Fruit fly (Drosophila melanogaster) whole organism, prepupa: Measurements from ENCODE around the gene mub.

Experiments
- Blimp-1 ChIP-seq: fragments of 200-800 bp; sonication (Bioruptor generic); optimal IDR thresholded peaks from 3 replicates; lab custom pipeline; 2017; ENCODE audit warnings: missing biosample characterization, missing genetic modification characterization, mild to moderate bottlenecking, moderate library complexity, missing genetic modification reagents
- CG10631 ChIP-seq: fragments of 200-800 bp; sonication (Bioruptor generic); optimal IDR thresholded peaks from 2 replicates; lab custom pipeline; 2016; ENCODE audit warnings: missing biosample characterization, missing genetic modification characterization
- CG10669 ChIP-seq: fragments of 200-800 bp; sonication (Bioruptor generic); optimal IDR thresholded peaks from 3 replicates; lab custom pipeline; 2018; ENCODE audit warnings: missing biosample characterization, mild to moderate bottlenecking, missing genetic modification characterization, moderate library complexity
- CG11294 ChIP-seq: fragments of 200-800 bp; sonication (Bioruptor generic); IDR thresholded peaks from 2 replicates; pipeline ENCODE4 v1.3.6; 2022; ENCODE audit warnings: missing biosample characterization, missing genetic modification characterization
- CG11762 ChIP-seq: fragments of 200-800 bp; sonication (Bioruptor generic); optimal IDR thresholded peaks from 3 replicates; lab custom pipeline; 2016; ENCODE audit warnings: missing biosample characterization, missing genetic modification characterization; ENCODE audit not compliant: insufficient read depth
- CG1621 ChIP-seq: fragments of 200-800 bp; sonication (Bioruptor generic); optimal IDR thresholded peaks from 3 replicates; lab custom pipeline; 2018; ENCODE audit warnings: missing biosample characterization, mild to moderate bottlenecking, missing genetic modification characterization
- CG16779 ChIP-seq: fragments of 200-800 bp; sonication (Bioruptor generic); optimal IDR thresholded peaks from 3 replicates; lab custom pipeline; 2017; ENCODE audit warnings: missing biosample characterization, mild to moderate bottlenecking, missing genetic modification characterization
- CG31627 ChIP-seq: fragments of 200-800 bp; sonication (Bioruptor generic); optimal IDR thresholded peaks from 3 replicates; lab custom pipeline; 2016; ENCODE audit warnings: missing biosample characterization, missing genetic modification characterization
- CG34406 ChIP-seq: fragments of 200-800 bp; sonication (Bioruptor generic); optimal IDR thresholded peaks from 3 replicates; lab custom pipeline; 2016; ENCODE audit warnings: missing biosample characterization, missing genetic modification characterization
- CG3919 ChIP-seq: fragments of 200-800 bp; sonication (Bioruptor generic); optimal IDR thresholded peaks from 3 replicates; lab custom pipeline; 2016; ENCODE audit warnings: missing biosample characterization, missing genetic modification characterization
- CG6163 ChIP-seq: fragments of 200-800 bp; sonication (Bioruptor generic); IDR thresholded peaks from 3 replicates; pipeline ENCODE4 v1.3.6; 2022; ENCODE audit warnings: missing biosample characterization, missing genetic modification characterization
- CG6276 ChIP-seq: fragments of 200-800 bp; sonication (Bioruptor generic); optimal IDR thresholded peaks from 2 replicates; lab custom pipeline; 2017; ENCODE audit warnings: missing biosample characterization, mild to moderate bottlenecking, missing genetic modification characterization
- CG6792 ChIP-seq: fragments of 200-800 bp; sonication (Bioruptor generic); optimal IDR thresholded peaks from 3 replicates; lab custom pipeline; 2016; ENCODE audit warnings: missing biosample characterization, missing genetic modification characterization
- CG6808 ChIP-seq: fragments of 200-800 bp; sonication (Bioruptor generic); optimal IDR thresholded peaks from 3 replicates; lab custom pipeline; 2017; ENCODE audit warnings: missing biosample characterization, missing genetic modification characterization, mild to moderate bottlenecking, moderate library complexity, missing genetic modification reagents
- CG6854 ChIP-seq: fragments of 200-800 bp; sonication (Bioruptor generic); optimal IDR thresholded peaks from 2 replicates; lab custom pipeline; 2017; ENCODE audit warnings: missing biosample characterization, mild to moderate bottlenecking, missing genetic modification characterization
- CG7368 ChIP-seq: fragments of 200-800 bp; sonication (Bioruptor generic); optimal IDR thresholded peaks from 3 replicates; lab custom pipeline; 2016; ENCODE audit warnings: missing biosample characterization, missing genetic modification characterization
- CG8119 ChIP-seq: fragments of 200-800 bp; sonication (Bioruptor generic); IDR thresholded peaks from 3 replicates; pipeline ENCODE4 v1.3.6; 2022; ENCODE audit warnings: missing biosample characterization, missing genetic modification characterization
- CG8319 ChIP-seq: fragments of 200-800 bp; sonication (Bioruptor generic); optimal IDR thresholded peaks from 3 replicates; lab custom pipeline; 2016; ENCODE audit warnings: missing biosample characterization, missing genetic modification characterization
- CG9139 ChIP-seq: fragments of 200-800 bp; sonication (Bioruptor generic); optimal IDR thresholded peaks from 3 replicates; lab custom pipeline; 2017; ENCODE audit warnings: missing biosample characterization, mild to moderate bottlenecking, missing genetic modification characterization
- Eip78C ChIP-seq: fragments of 200-800 bp; sonication (Bioruptor generic); peaks from one replicate; lab custom pipeline; 2016; ENCODE audit warnings: missing biosample characterization, missing genetic modification characterization
- Eip93F ChIP-seq: fragments of 200-800 bp; sonication (Bioruptor generic); optimal IDR thresholded peaks from 2 replicates; lab custom pipeline; 2016; ENCODE audit warnings: missing biosample characterization, mild to moderate bottlenecking, missing genetic modification characterization
- Ets21C ChIP-seq: fragments of 200-800 bp; sonication (Bioruptor generic); optimal IDR thresholded peaks from 3 replicates; lab custom pipeline; 2016; ENCODE audit warnings: missing biosample characterization, missing genetic modification characterization
- Ets96B ChIP-seq: fragments of 200-800 bp; optimal IDR thresholded peaks from 2 replicates; lab custom pipeline; 2019; ENCODE audit warnings: missing biosample characterization, mild to moderate bottlenecking, missing genetic modification characterization, moderate library complexity
- Hr38 ChIP-seq: sonication (Bioruptor generic); optimal IDR thresholded peaks from 2 replicates; lab custom pipeline; 2016; ENCODE audit warnings: missing biosample characterization, missing genetic modification characterization
- Hr39 ChIP-seq: fragments of 200-800 bp; sonication (Bioruptor generic); optimal IDR thresholded peaks from 2 replicates; lab custom pipeline; 2016; ENCODE audit warnings: missing biosample characterization, missing genetic modification characterization
- Hr4 ChIP-seq: fragments of 200-800 bp; sonication (Bioruptor generic); optimal IDR thresholded peaks from 3 replicates; lab custom pipeline; 2016; ENCODE audit warnings: missing biosample characterization, missing genetic modification characterization
- Lpt ChIP-seq: fragments of 200-800 bp; sonication (Bioruptor generic); optimal IDR thresholded peaks from 3 replicates; lab custom pipeline; 2016; ENCODE audit warnings: missing biosample characterization, missing genetic modification characterization
- Met ChIP-seq: fragments of 200-800 bp; sonication (Bioruptor generic); optimal IDR thresholded peaks from 3 replicates; lab custom pipeline; 2016; ENCODE audit warnings: missing biosample characterization, missing genetic modification characterization
- Smox ChIP-seq: fragments of 200-800 bp; sonication (Bioruptor generic); optimal IDR thresholded peaks from 3 replicates; lab custom pipeline; 2016; ENCODE audit warnings: missing biosample characterization, missing genetic modification characterization
- Sox102F ChIP-seq: fragments of 200-800 bp; sonication (Bioruptor generic); optimal IDR thresholded peaks from 2 replicates; lab custom pipeline; 2016; ENCODE audit warnings: missing biosample characterization, mild to moderate bottlenecking, missing genetic modification characterization
- Sox15 ChIP-seq: fragments of 200-800 bp; sonication (Bioruptor generic); optimal IDR thresholded peaks from 3 replicates; lab custom pipeline; 2016; ENCODE audit warnings: missing biosample characterization, missing genetic modification characterization
- achi ChIP-seq: fragments of 200-800 bp; sonication (Bioruptor generic); optimal IDR thresholded peaks from 3 replicates; lab custom pipeline; 2016; ENCODE audit warnings: missing biosample characterization, missing genetic modification characterization
- acj6 ChIP-seq: fragments of 200-800 bp; sonication (Bioruptor generic); optimal IDR thresholded peaks from 3 replicates; lab custom pipeline; 2016; ENCODE audit warnings: missing biosample characterization, missing genetic modification characterization
- cyc ChIP-seq: fragments of 200-800 bp; sonication (Bioruptor generic); optimal IDR thresholded peaks from 3 replicates; lab custom pipeline; 2016; ENCODE audit warnings: missing biosample characterization, missing genetic modification characterization
- dac ChIP-seq: fragments of 200-800 bp; sonication (Bioruptor generic); optimal IDR thresholded peaks from 2 replicates; lab custom pipeline; 2017; ENCODE audit warnings: missing biosample characterization, mild to moderate bottlenecking, missing genetic modification characterization
- dsx ChIP-seq: fragments of 200-800 bp; optimal IDR thresholded peaks from 3 replicates; lab custom pipeline; 2019; ENCODE audit warnings: missing biosample characterization, mild to moderate bottlenecking, missing genetic modification characterization, moderate library complexity; ENCODE audit not compliant: poor library complexity, severe bottlenecking
- eg ChIP-seq: fragments of 200-800 bp; sonication (Bioruptor generic); IDR thresholded peaks from 3 replicates; pipeline ENCODE4 v1.3.6; 2022; ENCODE audit warnings: missing biosample characterization, missing genetic modification characterization
- esn ChIP-seq: fragments of 200-800 bp; sonication (Bioruptor generic); optimal IDR thresholded peaks from 2 replicates; lab custom pipeline; 2016; ENCODE audit warnings: missing biosample characterization, mild to moderate bottlenecking, missing genetic modification characterization, moderate library complexity
- fd59A ChIP-seq: fragments of 200-800 bp; sonication (Bioruptor generic); optimal IDR thresholded peaks from 2 replicates; lab custom pipeline; 2017; ENCODE audit warnings: missing biosample characterization, mild to moderate bottlenecking, missing genetic modification characterization, missing genetic modification reagents
- fkh ChIP-seq: fragments of 200-800 bp; sonication (Bioruptor generic); optimal IDR thresholded peaks from 3 replicates; lab custom pipeline; 2017; ENCODE audit warnings: missing biosample characterization, mild to moderate bottlenecking, missing genetic modification characterization, moderate library complexity
- pdm3 ChIP-seq: fragments of 200-800 bp; sonication (Bioruptor generic); optimal IDR thresholded peaks from 3 replicates; lab custom pipeline; 2016; ENCODE audit warnings: missing biosample characterization, missing genetic modification characterization
- salr ChIP-seq, 2 experiments: fragments of 200-800 bp; sonication (Bioruptor generic); optimal IDR thresholded peaks; 3 replicates each; lab custom pipeline; 2016 to 2018; ENCODE audit warnings: missing biosample characterization in 2 of 2, missing genetic modification characterization in 2 of 2, mild to moderate bottlenecking in 1 of 2
- ss ChIP-seq, 2 experiments: fragments of 200-800 bp; sonication (Bioruptor generic); optimal IDR thresholded peaks; 2 replicates in 1 of 2; 3 replicates in 1 of 2; lab custom pipeline; 2017 to 2018; ENCODE audit warnings: mild to moderate bottlenecking in 2 of 2, missing biosample characterization in 2 of 2, missing genetic modification characterization in 2 of 2, moderate library complexity in 1 of 2
- svp ChIP-seq: fragments of 200-800 bp; sonication (Bioruptor generic); peaks from one replicate; lab custom pipeline; 2016; ENCODE audit warnings: missing biosample characterization, missing genetic modification characterization
- topi ChIP-seq: fragments of 200-800 bp; sonication (Bioruptor generic); optimal IDR thresholded peaks from 3 replicates; lab custom pipeline; 2016; ENCODE audit warnings: missing biosample characterization, missing genetic modification characterization

mub gene

dm6 chr3L:21813598-21813997 is 31.0 kb upstream of the mub start, which contains the start of gene CG43895:
Gene CG43895 (minus strand): TSS chr3L:21813698.
- no peak for TF ChIP-seq Sox15
- TF ChIP-seq CG16779 (tag; lab: Kevin White, UChicago) = no peak
- TF ChIP-seq Sox102F = no peak
- no peak for TF ChIP-seq CG11294
- TF ChIP-seq Smox (GFP tag; lab: Kevin White, UChicago) = no peak
- TF ChIP-seq Eip93F (GFP tag; lab: Kevin White, UChicago) = no peak
- TF ChIP-seq Hr38 (GFP tag; lab: Kevin White, UChicago) = no peak
- TF ChIP-seq esn (GFP tag; lab: Kevin White, UChicago) = no peak
- TF ChIP-seq CG8319 (GFP tag; lab: Kevin White, UChicago) = no peak
- no peak for TF ChIP-seq CG6276
- no peak for TF ChIP-seq svp
- no peak for TF ChIP-seq CG6808 (GFP tag; lab: Kevin White, UChicago)
- TF ChIP-seq, all 60 proteins: peak for 0

- TF ChIP-seq ss (GFP tag; optimal IDR thresholded peaks at IDR 0.05; lab: Kevin White, UChicago) = peak in 1 of 2 experiments; percentile 64
- no peak for TF ChIP-seq dac (GFP tag; lab: Kevin White, UChicago)
Measured at dm6 chr3L:21818701-21819100, 25.9 kb upstream of the mub start.

dm6 chr3L:21819497-21819896 is 25.1 kb upstream of the mub start:
- no peak for TF ChIP-seq CG10631 (GFP tag; lab: Kevin White, UChicago)
- no peak for TF ChIP-seq CG3919 (GFP tag; lab: Kevin White, UChicago)
- TF ChIP-seq Eip93F (GFP tag; lab: Kevin White, UChicago) = no peak
- no peak for TF ChIP-seq CG11294
- no peak for TF ChIP-seq CG9139 (GFP tag; lab: Kevin White, UChicago)
- TF ChIP-seq Hr39 (GFP tag; lab: Kevin White, UChicago) = no peak
- no peak for TF ChIP-seq eg (GFP tag; lab: Robert Waterston, UW)
- TF ChIP-seq CG8319 (GFP tag; lab: Kevin White, UChicago) = no peak
- no peak for TF ChIP-seq CG10669
- no peak for TF ChIP-seq CG34406 (GFP tag; lab: Kevin White, UChicago)
- no peak for TF ChIP-seq Sox15
- TF ChIP-seq CG8119 = no peak
- no peak for TF ChIP-seq Hr4
- no peak for TF ChIP-seq CG6792 (GFP tag; lab: Kevin White, UChicago)
- TF ChIP-seq CG6163 (GFP tag; lab: Robert Waterston, UW) = no peak
- TF ChIP-seq CG31627 (GFP tag; lab: Kevin White, UChicago) = no peak
- no peak for TF ChIP-seq Ets96B (tag; lab: Kevin White, UChicago)
- no peak for TF ChIP-seq fd59A (GFP tag; lab: Kevin White, UChicago)
- TF ChIP-seq CG16779 (tag; lab: Kevin White, UChicago) = no peak
- TF ChIP-seq, all 60 proteins: peak for 0

dm6 chr3L:21821780-21822179 is 22.8 kb upstream of the mub start, which contains the start of gene CycH:
Gene CycH (plus strand): TSS chr3L:21821997.
- TF ChIP-seq CG11762 (GFP tag; lab: Kevin White, UChicago) (no peak), achi (GFP tag; lab: Kevin White, UChicago) (peak; percentile 14), Hr39 (GFP tag; lab: Kevin White, UChicago) (peak; percentile 39), Blimp-1 (GFP tag; lab: Kevin White, UChicago) (no peak), pdm3 (peak; percentile 17), dsx (GFP tag; lab: Kevin White, UChicago) (no peak), Met (GFP tag; lab: Kevin White, UChicago) (no peak), salr (GFP tag; optimal IDR thresholded peaks at IDR 0.05; lab: Kevin White, UChicago) (no peak), CG3919 (GFP tag; lab: Kevin White, UChicago) (peak; percentile 56), Sox102F (peak; percentile 28), CG31627 (GFP tag; lab: Kevin White, UChicago) (peak; percentile 39), CG7368 (GFP tag; lab: Kevin White, UChicago) (no peak), CG6854 (peak; percentile 63), Ets21C (no peak), Lpt (GFP tag; lab: Kevin White, UChicago) (no peak), fkh (no peak), esn (GFP tag; lab: Kevin White, UChicago) (peak; percentile 60), acj6 (peak; percentile 10), cyc (GFP tag; lab: Kevin White, UChicago) (peak; percentile 20), CG11294 (no peak), Eip78C (GFP tag; lab: Kevin White, UChicago) (peak; percentile 82), fd59A (GFP tag; lab: Kevin White, UChicago) (no peak), CG6276 (no peak), CG34406 (GFP tag; lab: Kevin White, UChicago) (no peak), CG1621 (no peak), svp (peak; percentile 41), topi (GFP tag; lab: Kevin White, UChicago) (peak; percentile 13)
